Fruit fly (Drosophila melanogaster) whole organism, wandering third instar larva: Measurements from ENCODE around the gene CG17294.
A peak's percentile ranks its signal among the peaks of the same experiment; 100 is the strongest.

Source experiments
- Abd-B ChIP-seq: fragments of >200 bp; optimal IDR thresholded peaks from 2 replicates; lab custom pipeline; 2017; ENCODE audit warnings: missing biosample characterization, missing genetic modification characterization
- CG32264 ChIP-seq: fragments of 200-800 bp; sonication (Bioruptor generic); optimal IDR thresholded peaks from 2 replicates; lab custom pipeline; 2016; ENCODE audit warnings: missing biosample characterization, missing genetic modification characterization
- CG9705 ChIP-seq: fragments of 200-800 bp; sonication (Bioruptor generic); optimal IDR thresholded peaks from 2 replicates; lab custom pipeline; 2018; ENCODE audit warnings: missing biosample characterization, mild to moderate bottlenecking, missing genetic modification characterization
- CrebA ChIP-seq: fragments of 200-800 bp; sonication (Bioruptor generic); optimal IDR thresholded peaks from 2 replicates; lab custom pipeline; 2016; ENCODE audit warnings: missing biosample characterization, mild to moderate bottlenecking, missing genetic modification characterization, borderline replicate concordance
- Dfd ChIP-seq: fragments of >200 bp; optimal IDR thresholded peaks from 2 replicates; lab custom pipeline; 2017; ENCODE audit warnings: missing biosample characterization, missing genetic modification characterization
- Dif ChIP-seq: fragments of 200-275, 200-300 bp; sonication (Bioruptor generic); optimal IDR thresholded peaks from 2 replicates; lab custom pipeline; 2018; ENCODE audit warnings: missing biosample characterization, missing genetic modification characterization; ENCODE audit not compliant: partially characterized antibody
- GATAd ChIP-seq: sonication (Bioruptor generic); optimal IDR thresholded peaks from 2 replicates; lab custom pipeline; 2016; ENCODE audit warnings: missing biosample characterization, missing genetic modification characterization
- HLH106 ChIP-seq: fragments of 200-800 bp; optimal IDR thresholded peaks from 3 replicates; lab custom pipeline; 2019; ENCODE audit warnings: missing biosample characterization, mild to moderate bottlenecking, missing genetic modification characterization, moderate library complexity
- Hnf4 ChIP-seq: fragments of 200-800 bp; sonication (Bioruptor generic); optimal IDR thresholded peaks from 2 replicates; lab custom pipeline; 2016; ENCODE audit warnings: missing biosample characterization, mild to moderate bottlenecking, missing genetic modification characterization
- Hr78 ChIP-seq: fragments of >200 bp; optimal IDR thresholded peaks from 2 replicates; lab custom pipeline; 2017; ENCODE audit warnings: missing biosample characterization, missing genetic modification characterization
- Hr83 ChIP-seq: fragments of 200-300 bp; sonication (Bioruptor generic); optimal IDR thresholded peaks from 2 replicates; lab custom pipeline; 2016; ENCODE audit warnings: missing biosample characterization, mild to moderate bottlenecking, missing genetic modification characterization, moderate library complexity; ENCODE audit not compliant: poor library complexity, severe bottlenecking
- Jra ChIP-seq: sonication (Bioruptor generic); optimal IDR thresholded peaks from 2 replicates; lab custom pipeline; 2016; ENCODE audit warnings: missing biosample characterization, missing genetic modification characterization
- Mio ChIP-seq: sonication (Bioruptor generic); optimal IDR thresholded peaks from 2 replicates; lab custom pipeline; 2016; ENCODE audit warnings: missing biosample characterization, missing genetic modification characterization
- Myc ChIP-seq: fragments of >200 bp; optimal IDR thresholded peaks from 2 replicates; lab custom pipeline; 2017
- N ChIP-seq: fragments of >200 bp; optimal IDR thresholded peaks from 2 replicates; lab custom pipeline; 2018; ENCODE audit warnings: missing biosample characterization, missing external identifiers, missing genetic modification characterization
- OdsH ChIP-seq: fragments of 200-800 bp; sonication (Bioruptor generic); optimal IDR thresholded peaks from 2 replicates; lab custom pipeline; 2016; ENCODE audit warnings: missing biosample characterization, mild to moderate bottlenecking, missing genetic modification characterization
- Rel ChIP-seq, 2 experiments: fragments of 200-800 bp; sonication (Bioruptor generic) in 1 of 2; optimal IDR thresholded peaks; 2 replicates in 1 of 2; 3 replicates in 1 of 2; lab custom pipeline; 2016 to 2019; ENCODE audit warnings: mild to moderate bottlenecking in 2 of 2, missing biosample characterization in 2 of 2, missing genetic modification characterization in 2 of 2, moderate library complexity in 1 of 2
- Sp1 ChIP-seq: fragments of 200-800 bp; sonication (Bioruptor generic); optimal IDR thresholded peaks from 3 replicates; lab custom pipeline; 2019; ENCODE audit warnings: missing biosample characterization, mild to moderate bottlenecking, missing genetic modification characterization, moderate library complexity
- Vsx2 ChIP-seq: fragments of 200-300, 225-300 bp; sonication (Bioruptor generic); optimal IDR thresholded peaks from 2 replicates; lab custom pipeline; 2018; ENCODE audit warnings: missing biosample characterization, missing genetic modification characterization; ENCODE audit not compliant: partially characterized antibody
- br ChIP-seq: fragments of 200-800 bp; sonication (Bioruptor generic); optimal IDR thresholded peaks from 2 replicates; lab custom pipeline; 2016; ENCODE audit warnings: missing biosample characterization, missing genetic modification characterization
- brk ChIP-seq: fragments of 200-800 bp; sonication (Bioruptor generic); optimal IDR thresholded peaks from 2 replicates; lab custom pipeline; 2016; ENCODE audit warnings: missing biosample characterization, mild to moderate bottlenecking, missing genetic modification characterization
- dl ChIP-seq, 2 experiments: fragments of 175-275, 200-275 bp in 1 of 2; fragments of 200-275 bp in 1 of 2; sonication (Bioruptor generic); optimal IDR thresholded peaks; lab custom pipeline; 2018; ENCODE audit warnings: mild to moderate bottlenecking in 2 of 2, missing biosample characterization in 2 of 2, missing genetic modification characterization in 2 of 2, moderate library complexity in 2 of 2; ENCODE audit not compliant: partially characterized antibody in 2 of 2, insufficient read depth in 1 of 2
- dmrt93B ChIP-seq: fragments of 200-800 bp; sonication (Bioruptor generic); optimal IDR thresholded peaks from 2 replicates; lab custom pipeline; 2018; ENCODE audit warnings: missing biosample characterization, mild to moderate bottlenecking, missing genetic modification characterization
- dsf ChIP-seq: sonication (Bioruptor generic); optimal IDR thresholded peaks from 2 replicates; lab custom pipeline; 2016; ENCODE audit warnings: missing biosample characterization, missing genetic modification characterization, borderline replicate concordance
- ey ChIP-seq: fragments of 200-800 bp; sonication (Bioruptor generic); optimal IDR thresholded peaks from 2 replicates; lab custom pipeline; 2016; ENCODE audit warnings: missing biosample characterization, missing genetic modification characterization
- foxo ChIP-seq, 2 experiments: fragments of 200-800 bp; sonication (Bioruptor generic); optimal IDR thresholded peaks; 2 replicates in 1 of 2; 3 replicates in 1 of 2; lab custom pipeline; 2016 to 2017; ENCODE audit warnings: missing biosample characterization in 2 of 2, missing genetic modification characterization in 2 of 2
- fru ChIP-seq: fragments of 200-800 bp; sonication (Bioruptor generic); optimal IDR thresholded peaks from 3 replicates; lab custom pipeline; 2016; ENCODE audit warnings: missing biosample characterization, mild to moderate bottlenecking, missing genetic modification characterization
- h ChIP-seq: fragments of 200-800 bp; sonication (Bioruptor generic); optimal IDR thresholded peaks from 3 replicates; lab custom pipeline; 2016; ENCODE audit warnings: missing biosample characterization, mild to moderate bottlenecking, missing genetic modification characterization
- jim ChIP-seq: fragments of 175-275, 200-325 bp; sonication (Bioruptor generic); optimal IDR thresholded peaks from 2 replicates; lab custom pipeline; 2016; ENCODE audit warnings: missing biosample characterization, mild to moderate bottlenecking, missing genetic modification characterization
- lola ChIP-seq: fragments of >200 bp; optimal IDR thresholded peaks from 2 replicates; lab custom pipeline; 2017; ENCODE audit warnings: missing biosample characterization, missing genetic modification characterization
- pan ChIP-seq: fragments of >200 bp; optimal IDR thresholded peaks from 2 replicates; lab custom pipeline; 2017
- psq ChIP-seq: fragments of 200-800 bp; sonication (Bioruptor generic); optimal IDR thresholded peaks from 3 replicates; lab custom pipeline; 2017; ENCODE audit warnings: missing biosample characterization, mild to moderate bottlenecking, missing genetic modification characterization, moderate library complexity
- rgr ChIP-seq: fragments of 200-800 bp; sonication (Bioruptor generic); optimal IDR thresholded peaks from 3 replicates; lab custom pipeline; 2016; ENCODE audit warnings: missing biosample characterization, mild to moderate bottlenecking, missing genetic modification characterization
- sage ChIP-seq: fragments of 200-800 bp; sonication (Bioruptor generic); optimal IDR thresholded peaks from 2 replicates; lab custom pipeline; 2016; ENCODE audit warnings: missing biosample characterization, mild to moderate bottlenecking, missing genetic modification characterization
- sv ChIP-seq: fragments of 200-800 bp; sonication (Bioruptor generic); optimal IDR thresholded peaks from 3 replicates; lab custom pipeline; 2016; ENCODE audit warnings: missing biosample characterization, missing genetic modification characterization
- tai ChIP-seq: sonication (Bioruptor generic); optimal IDR thresholded peaks from 2 replicates; lab custom pipeline; 2016; ENCODE audit warnings: missing biosample characterization, missing genetic modification characterization
- usp ChIP-seq: fragments of >200 bp; optimal IDR thresholded peaks from 2 replicates; lab custom pipeline; 2017; ENCODE audit warnings: missing biosample characterization, missing genetic modification characterization
- woc ChIP-seq: sonication (Bioruptor generic); optimal IDR thresholded peaks from 2 replicates; lab custom pipeline; 2016; ENCODE audit warnings: missing biosample characterization, mild to moderate bottlenecking, missing genetic modification characterization

CG17294 gene

DNA sequence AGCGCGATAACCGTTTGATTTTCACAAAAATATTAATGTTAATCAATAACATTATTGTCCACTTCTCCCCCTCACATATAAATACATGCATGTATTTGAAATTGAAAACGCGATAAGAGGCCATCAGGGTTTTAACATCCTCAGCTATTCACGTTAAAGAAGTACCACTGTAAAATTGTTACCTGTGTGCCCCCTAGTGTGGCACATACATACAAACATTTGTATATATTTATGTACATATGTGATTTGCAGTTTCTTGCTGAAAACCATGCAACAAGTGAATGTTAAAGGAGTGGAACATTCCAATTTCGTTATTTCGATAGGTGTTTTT is 13.9 kb upstream of the CG17294 start:
- no peak for TF ChIP-seq Hnf4 (GFP tag; lab: Kevin White, UChicago)
- TF ChIP-seq, all 38 proteins: peak for 0

DNA sequence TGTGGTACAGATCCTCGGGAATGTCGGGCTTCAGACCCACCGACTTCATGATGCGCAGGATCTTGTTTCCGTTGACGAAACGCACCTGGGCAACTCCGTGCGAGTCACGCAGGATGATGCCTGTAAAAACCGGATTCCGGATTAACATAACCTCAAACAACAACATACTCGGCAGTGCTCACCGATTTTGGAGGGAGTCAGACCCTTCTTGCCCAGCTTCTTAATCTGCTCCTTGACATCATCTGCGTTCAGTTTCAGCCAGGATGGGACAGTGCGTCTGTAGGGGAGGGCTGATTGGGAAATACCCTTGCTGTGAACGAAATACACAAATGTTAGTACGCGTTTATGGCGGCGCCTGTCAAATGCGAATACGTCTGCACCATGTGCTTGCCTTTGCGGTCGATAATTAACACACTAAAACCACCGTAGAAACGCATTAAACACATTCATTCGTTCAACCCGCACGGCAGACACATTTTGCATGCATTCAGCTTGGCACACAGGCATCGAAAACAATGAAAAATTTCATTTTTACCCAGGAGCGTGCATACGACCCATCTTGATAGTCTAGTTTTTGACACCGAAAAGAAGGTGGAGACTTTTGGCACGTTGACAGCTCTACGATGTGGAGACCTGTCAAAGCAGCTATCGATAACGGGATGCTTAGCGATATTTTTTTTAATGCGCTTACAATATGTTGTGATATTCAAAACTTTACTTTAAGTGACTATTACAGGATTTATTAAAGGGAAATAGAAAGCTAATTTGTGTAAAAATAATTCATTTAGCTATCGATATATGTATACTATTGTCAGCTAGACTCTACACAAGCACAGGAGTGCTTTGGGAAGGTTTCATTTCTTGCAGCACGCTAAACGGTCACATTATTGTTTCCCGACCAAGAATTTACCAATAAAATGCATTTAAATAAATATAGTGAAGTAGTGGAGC is 12.6 kb upstream of the CG17294 start, which contains the start of the genes RpS13 and CSN8:
Gene RpS13, minus strand, starts transcription at position 657 of the 951 bp plus-strand sequence.
Gene CSN8, plus strand, starts transcription at position 850 of the 951 bp plus-strand sequence.
- TF ChIP-seq psq (GFP tag; lab: Kevin White, UChicago) (no peak), brk (GFP tag; lab: Kevin White, UChicago) (peak; percentile 38), tai (GFP tag; lab: Kevin White, UChicago) (peak; percentile 48), Dfd (GFP tag; lab: Kevin White, UChicago) (no peak), Hr78 (no peak), N (no peak), ey (GFP tag; lab: Kevin White, UChicago) (no peak), Dif (no peak), CG9705 (peak; percentile 9), HLH106 (no peak), OdsH (GFP tag; lab: Kevin White, UChicago) (no peak), foxo (GFP tag; optimal IDR thresholded peaks at IDR 0.05; lab: Kevin White, UChicago) (no peak), dmrt93B (no peak), lola (GFP tag; lab: Kevin White, UChicago) (no peak), Hr83 (GFP tag; lab: Kevin White, UChicago) (no peak), h (GFP tag; lab: Kevin White, UChicago) (peak; percentile 58), Vsx2 (GFP tag; lab: Kevin White, UChicago) (no peak), GATAd (GFP tag; lab: Kevin White, UChicago) (no peak), Rel (GFP tag; optimal IDR thresholded peaks at IDR 0.05; lab: Kevin White, UChicago) (no peak), Rel (tag; optimal IDR thresholded peaks at IDR 0.05; lab: Kevin White, UChicago) (peak; percentile 3), br (no peak), Hnf4 (GFP tag; lab: Kevin White, UChicago) (peak; percentile 32), Myc (peak; percentile 62), usp (GFP tag; lab: Kevin White, UChicago) (no peak), Abd-B (no peak), dl (GFP tag; optimal IDR thresholded peaks at IDR 0.05; lab: Kevin White, UChicago; ENCODE audit: insufficient read depth in 1 of 2, partially characterized antibody in 2 of 2) (no peak), pan (lab: Kevin White, UChicago) (no peak), fru (GFP tag; lab: Kevin White, UChicago) (peak; percentile 20), Mio (GFP tag; lab: Kevin White, UChicago) (no peak), Jra (GFP tag; lab: Kevin White, UChicago) (no peak), CG32264 (no peak), jim (GFP tag; lab: Kevin White, UChicago) (no peak), CrebA (GFP tag; lab: Kevin White, UChicago) (no peak), rgr (GFP tag; lab: Kevin White, UChicago) (peak; percentile 36), dsf (GFP tag; lab: Kevin White, UChicago) (no peak), woc (GFP tag; lab: Kevin White, UChicago) (peak; percentile 7), sv (no peak), sage (GFP tag; lab: Kevin White, UChicago) (no peak), Sp1 (GFP tag; lab: Kevin White, UChicago) (peak; percentile 58)
